Fruit fly (Drosophila melanogaster): Measurements from ENCODE around the gene Ance.

Ance gene

dm6 chr2L:13869400-13869799, 36.0 kb upstream of the Ance start:
- TF ChIP-seq sens (GFP tag) = peak; percentile 41
- no peak for TF ChIP-seq CG10959 (GFP tag; IDR thresholded peaks at IDR 0.05)
- TF ChIP-seq Hey (tag; optimal IDR thresholded peaks at IDR 0.05) = peak; percentile 82
- TF ChIP-seq nerfin-1 (tag; optimal IDR thresholded peaks at IDR 0.05) = peak; percentile 79
- TF ChIP-seq D (optimal IDR thresholded peaks at IDR 0.05) = peak; percentile 29
- no peak for TF ChIP-seq D (GFP tag; optimal IDR thresholded peaks at IDR 0.05)
- TF ChIP-seq cad (GFP tag; optimal IDR thresholded peaks at IDR 0.05) = peak; percentile 50
- peak; percentile 0 for TF ChIP-seq twi (tag; optimal IDR thresholded peaks at IDR 0.05)
- TF ChIP-seq gsb-n (tag; optimal IDR thresholded peaks at IDR 0.05) = peak; percentile 73
- peak in 1 of 2 experiments; percentile 78 for TF ChIP-seq tll (GFP tag; optimal IDR thresholded peaks at IDR 0.05)
- TF ChIP-seq CG12942 (GFP tag; optimal IDR thresholded peaks at IDR 0.05) = no peak
- TF ChIP-seq Six4 (GFP tag; optimal IDR thresholded peaks at IDR 0.05) = no peak
- peak; percentile 59 for TF ChIP-seq zen (tag; optimal IDR thresholded peaks at IDR 0.05)

- TF ChIP-seq cato (GFP tag; optimal IDR thresholded peaks at IDR 0.05; ENCODE audit: borderline replicate concordance) = no peak
- peak; percentile 18 for TF ChIP-seq abd-A (tag; optimal IDR thresholded peaks at IDR 0.05)
- no peak for TF ChIP-seq CG10321 (GFP tag; IDR thresholded peaks at IDR 0.05)
- 0 out of 3 replicates have a peak, but pooled peaks have one; percentile 31 for TF ChIP-seq so (GFP tag; IDR thresholded peaks at IDR 0.05)
- TF ChIP-seq CG30403 (GFP tag; optimal IDR thresholded peaks at IDR 0.05) = no peak
- peak; percentile 51 for TF ChIP-seq sd (tag; optimal IDR thresholded peaks at IDR 0.05)
- peak; percentile 50; the same call in 1 of the 2 replicates for TF ChIP-seq crol (GFP tag; IDR thresholded peaks at IDR 0.05)
Observed at dm6 chr2L:13873147-13873546, 32.3 kb upstream of the Ance start.

dm6 chr2L:13876698-13877097, 28.7 kb upstream of the Ance start:
- TF ChIP-seq Nf-YB (GFP tag; optimal IDR thresholded peaks at IDR 0.05) (peak; percentile 17), CG17361 (GFP tag; IDR thresholded peaks at IDR 0.05) (peak; percentile 76), CG8944 (GFP tag; optimal IDR thresholded peaks at IDR 0.05) (no peak), CG3995 (GFP tag; optimal IDR thresholded peaks at IDR 0.05) (no peak), CG17328 (GFP tag; IDR thresholded peaks at IDR 0.05) (peak; percentile 40; the same call in 1 of the 2 replicates), E2f2 (GFP tag; IDR thresholded peaks at IDR 0.05) (no peak), mam (GFP tag; optimal IDR thresholded peaks at IDR 0.05) (no peak), tio (GFP tag; optimal IDR thresholded peaks at IDR 0.05) (peak; percentile 29), unpg (GFP tag; optimal IDR thresholded peaks at IDR 0.05) (peak; percentile 42), Xbp1 (GFP tag; optimal IDR thresholded peaks at IDR 0.05) (peak; percentile 25), Asciz (GFP tag; optimal IDR thresholded peaks at IDR 0.05) (peak; percentile 41), Med (GFP tag) (peak; percentile 51), CG17385 (GFP tag; optimal IDR thresholded peaks at IDR 0.05) (peak; percentile 12), lab (GFP tag; optimal IDR thresholded peaks at IDR 0.05) (peak; percentile 18), C15 (GFP tag; IDR thresholded peaks at IDR 0.05) (no peak), hth (optimal IDR thresholded peaks at IDR 0.05) (no peak), Dbx (GFP tag; IDR thresholded peaks at IDR 0.05) (no peak), dimm (GFP tag; IDR thresholded peaks at IDR 0.05) (no peak), CG12219 (GFP tag; optimal IDR thresholded peaks at IDR 0.05) (peak; percentile 11), CG5245 (GFP tag; optimal IDR thresholded peaks at IDR 0.05) (peak; percentile 35), vvl (GFP tag; IDR thresholded peaks at IDR 0.05) (no peak), CHES-1-like (GFP tag; optimal IDR thresholded peaks at IDR 0.05) (no peak), Abd-B (GFP tag; optimal IDR thresholded peaks at IDR 0.05) (peak; percentile 3), CG9727 (GFP tag; optimal IDR thresholded peaks at IDR 0.05) (peak; percentile 30), CG2712 (tag; optimal IDR thresholded peaks at IDR 0.05) (peak; percentile 62), CG7839 (tag; optimal IDR thresholded peaks at IDR 0.05) (peak; percentile 61), Blimp-1 (GFP tag; optimal IDR thresholded peaks at IDR 0.05) (peak; percentile 61), fd96Cb (tag; optimal IDR thresholded peaks at IDR 0.05) (peak; percentile 27), CG8388 (GFP tag; optimal IDR thresholded peaks at IDR 0.05) (peak; percentile 42), ewg (GFP tag; optimal IDR thresholded peaks at IDR 0.05) (peak; percentile 10)

All from whole organism, embryonic.